Worm (Caenorhabditis elegans): ENCODE results near the gene str-74.

- TF ChIP-seq lin-15B (tag; optimal IDR thresholded peaks at IDR 0.05) (no peak), dpl-1 (GFP tag; optimal IDR thresholded peaks at IDR 0.05) (no peak), mxl-2 (GFP tag; conservative IDR thresholded peaks at IDR 0.05) (no peak), nhr-77 (tag; optimal IDR thresholded peaks at IDR 0.05) (no peak), ces-1 (GFP tag; optimal IDR thresholded peaks at IDR 0.05) (no peak), madf-9 (GFP tag; conservative IDR thresholded peaks at IDR 0.05) (no peak), nhr-76 (tag; optimal IDR thresholded peaks at IDR 0.05) (no peak)
Measured at ce11 chrX:10238146-10238749, 2.6 kb downstream of the str-74 start.
